Fruit fly (Drosophila melanogaster) whole organism, adult: Measurements from ENCODE around the gene CG4313.

Experiments
- CG11617 ChIP-seq: fragments of 200-800 bp; sonication (Bioruptor generic); optimal IDR thresholded peaks from 2 replicates; lab custom pipeline; 2017; ENCODE audit warnings: mild to moderate bottlenecking, missing biosample characterization, missing genetic modification reagents, missing genetic modification characterization
- CG12768 ChIP-seq: fragments of 200-800 bp; sonication (Bioruptor generic); optimal IDR thresholded peaks from 2 replicates; lab custom pipeline; 2017; ENCODE audit warnings: missing biosample characterization, missing genetic modification characterization, mild to moderate bottlenecking, moderate library complexity, missing genetic modification reagents
- CG14711 ChIP-seq: fragments of 200-800 bp; sonication (Bioruptor generic); optimal IDR thresholded peaks from 2 replicates; lab custom pipeline; 2018; ENCODE audit warnings: missing biosample characterization, mild to moderate bottlenecking, missing genetic modification characterization, moderate library complexity
- CG1620 ChIP-seq: fragments of 200-800 bp; sonication (Bioruptor generic); optimal IDR thresholded peaks from 2 replicates; lab custom pipeline; 2016; ENCODE audit warnings: missing biosample characterization, missing genetic modification characterization
- CG33017 ChIP-seq: fragments of 200-800 bp; sonication (Bioruptor generic); optimal IDR thresholded peaks from 2 replicates; lab custom pipeline; 2018; ENCODE audit warnings: missing biosample characterization, mild to moderate bottlenecking, missing genetic modification characterization, moderate library complexity
- CG5204 ChIP-seq: fragments of 200-800 bp; sonication (Bioruptor generic); optimal IDR thresholded peaks from 2 replicates; lab custom pipeline; 2016; ENCODE audit warnings: missing biosample characterization, missing genetic modification characterization
- CG7045 ChIP-seq: fragments of 200-800 bp; sonication (Bioruptor generic); optimal IDR thresholded peaks from 2 replicates; lab custom pipeline; 2017; ENCODE audit warnings: missing biosample characterization, mild to moderate bottlenecking, missing genetic modification characterization
- CG7101 ChIP-seq: fragments of 200-800 bp; sonication (Bioruptor generic); optimal IDR thresholded peaks from 2 replicates; lab custom pipeline; 2018; ENCODE audit warnings: missing biosample characterization, mild to moderate bottlenecking, missing genetic modification characterization, moderate library complexity
- Clk ChIP-seq: fragments of 200-800 bp; sonication (Bioruptor generic); optimal IDR thresholded peaks from 2 replicates; lab custom pipeline; 2017; ENCODE audit warnings: missing biosample characterization, missing genetic modification characterization
- Crg-1 ChIP-seq: fragments of 200-800 bp; sonication (Bioruptor generic); optimal IDR thresholded peaks from 2 replicates; lab custom pipeline; 2016; ENCODE audit warnings: missing biosample characterization, missing genetic modification characterization
- Hr96 ChIP-seq: fragments of 200-800 bp; sonication (Bioruptor generic); optimal IDR thresholded peaks from 2 replicates; lab custom pipeline; 2016; ENCODE audit warnings: missing biosample characterization, missing genetic modification characterization
- Mnt ChIP-seq: fragments of 200-800 bp; sonication (Bioruptor generic); optimal IDR thresholded peaks from 2 replicates; lab custom pipeline; 2016; ENCODE audit warnings: missing biosample characterization, mild to moderate bottlenecking, missing genetic modification characterization
- bab1 ChIP-seq: fragments of 200-800 bp; sonication (Bioruptor generic); optimal IDR thresholded peaks from 3 replicates; lab custom pipeline; 2019; ENCODE audit warnings: missing biosample characterization, mild to moderate bottlenecking, missing genetic modification characterization, moderate library complexity
- cic ChIP-seq: fragments of 200-800 bp; sonication (Bioruptor generic); optimal IDR thresholded peaks from 2 replicates; lab custom pipeline; 2017; ENCODE audit warnings: missing biosample characterization, mild to moderate bottlenecking, missing genetic modification characterization, moderate library complexity
- cnc ChIP-seq, 2 experiments: fragments of >200 bp; optimal IDR thresholded peaks; 2 replicates each; lab custom pipeline; 2017
- kay ChIP-seq: fragments of 200-800 bp; sonication (Bioruptor generic); peaks from one replicate; lab custom pipeline; 2016; ENCODE audit warnings: missing biosample characterization, missing genetic modification characterization, borderline replicate concordance
- ovo ChIP-seq: fragments of 200-800 bp; sonication (Bioruptor generic); optimal IDR thresholded peaks from 2 replicates; lab custom pipeline; 2016; ENCODE audit warnings: missing biosample characterization, missing genetic modification characterization
- pad ChIP-seq: fragments of 200-800 bp; sonication (Bioruptor generic); optimal IDR thresholded peaks from 3 replicates; lab custom pipeline; 2017; ENCODE audit warnings: missing biosample characterization, missing genetic modification characterization, mild to moderate bottlenecking, moderate library complexity, missing genetic modification reagents
- tj ChIP-seq: fragments of 200-800 bp; sonication (Bioruptor generic); optimal IDR thresholded peaks from 3 replicates; lab custom pipeline; 2017; ENCODE audit warnings: missing biosample characterization, mild to moderate bottlenecking, missing genetic modification characterization, moderate library complexity
- toe ChIP-seq: fragments of 200-800 bp; sonication (Bioruptor generic); optimal IDR thresholded peaks from 2 replicates; lab custom pipeline; 2016; ENCODE audit warnings: missing biosample characterization, missing genetic modification characterization

Gene CG4313

dm6 chrX:2061849-2062248, 20.2 kb downstream of the CG4313 start, which contains the start of gene Sik2:
Gene Sik2 (minus strand): TSS chrX:2061915.
- no peak for TF ChIP-seq Hr96 (GFP tag; lab: Kevin White, UChicago)
- peak; percentile 62 for TF ChIP-seq CG14711
- TF ChIP-seq CG11617 (GFP tag; lab: Kevin White, UChicago): no peak

dm6 chrX:2065073-2065472, 23.4 kb downstream of the CG4313 start, which contains the start of gene CG4281:
Gene CG4281 (minus strand): TSS chrX:2065142.
- peak; percentile 70 for TF ChIP-seq bab1 (GFP tag; lab: Kevin White, UChicago)
- no peak for TF ChIP-seq cnc (optimal IDR thresholded peaks at IDR 0.05; lab: Kevin White, UChicago)
- no peak for TF ChIP-seq Clk (GFP tag; lab: Kevin White, UChicago)
- no peak for TF ChIP-seq CG33017 (tag; lab: Kevin White, UChicago)
- no peak for TF ChIP-seq CG5204
- peak; percentile 24 for TF ChIP-seq tj (GFP tag; lab: Kevin White, UChicago)
- peak; percentile 17 for TF ChIP-seq Crg-1
- no peak for TF ChIP-seq Hr96 (GFP tag; lab: Kevin White, UChicago)
- no peak for TF ChIP-seq pad (GFP tag; lab: Kevin White, UChicago)
- TF ChIP-seq CG1620 (GFP tag; lab: Kevin White, UChicago): no peak
- peak; percentile 23 for TF ChIP-seq CG11617 (GFP tag; lab: Kevin White, UChicago)
- no peak for TF ChIP-seq cic (GFP tag; lab: Kevin White, UChicago)
- no peak for TF ChIP-seq kay (GFP tag; lab: Kevin White, UChicago)
- peak; percentile 13 for TF ChIP-seq CG7101 (tag; lab: Kevin White, UChicago)
- no peak for TF ChIP-seq CG7045 (GFP tag; lab: Kevin White, UChicago)
- TF ChIP-seq ovo (GFP tag; lab: Kevin White, UChicago): no peak
- TF ChIP-seq CG14711: peak; percentile 40
- TF ChIP-seq CG12768: no peak
- TF ChIP-seq toe (GFP tag; lab: Kevin White, UChicago): no peak
- peak; percentile 37 for TF ChIP-seq Mnt (GFP tag; lab: Kevin White, UChicago)

- TF ChIP-seq CG7101 (tag; lab: Kevin White, UChicago) (no peak), CG7045 (GFP tag; lab: Kevin White, UChicago) (no peak), CG33017 (tag; lab: Kevin White, UChicago) (no peak), kay (GFP tag; lab: Kevin White, UChicago) (no peak), CG1620 (GFP tag; lab: Kevin White, UChicago) (no peak), Mnt (GFP tag; lab: Kevin White, UChicago) (no peak), cic (GFP tag; lab: Kevin White, UChicago) (no peak), CG14711 (no peak), Hr96 (GFP tag; lab: Kevin White, UChicago) (no peak), CG5204 (no peak), pad (GFP tag; lab: Kevin White, UChicago) (no peak)
Measured at dm6 chrX:2066259-2066658, 24.6 kb downstream of the CG4313 start, which contains the start of gene CG14054. Gene CG14054 (minus strand): TSS chrX:2066359.

dm6 chrX:2068292-2068691, 26.6 kb downstream of the CG4313 start, which contains the start of gene CG4194:
Gene CG4194 (plus strand): TSS chrX:2068592.
- no peak for TF ChIP-seq ovo (GFP tag; lab: Kevin White, UChicago)
- no peak for TF ChIP-seq Clk (GFP tag; lab: Kevin White, UChicago)
- no peak for TF ChIP-seq Hr96 (GFP tag; lab: Kevin White, UChicago)

DNA sequence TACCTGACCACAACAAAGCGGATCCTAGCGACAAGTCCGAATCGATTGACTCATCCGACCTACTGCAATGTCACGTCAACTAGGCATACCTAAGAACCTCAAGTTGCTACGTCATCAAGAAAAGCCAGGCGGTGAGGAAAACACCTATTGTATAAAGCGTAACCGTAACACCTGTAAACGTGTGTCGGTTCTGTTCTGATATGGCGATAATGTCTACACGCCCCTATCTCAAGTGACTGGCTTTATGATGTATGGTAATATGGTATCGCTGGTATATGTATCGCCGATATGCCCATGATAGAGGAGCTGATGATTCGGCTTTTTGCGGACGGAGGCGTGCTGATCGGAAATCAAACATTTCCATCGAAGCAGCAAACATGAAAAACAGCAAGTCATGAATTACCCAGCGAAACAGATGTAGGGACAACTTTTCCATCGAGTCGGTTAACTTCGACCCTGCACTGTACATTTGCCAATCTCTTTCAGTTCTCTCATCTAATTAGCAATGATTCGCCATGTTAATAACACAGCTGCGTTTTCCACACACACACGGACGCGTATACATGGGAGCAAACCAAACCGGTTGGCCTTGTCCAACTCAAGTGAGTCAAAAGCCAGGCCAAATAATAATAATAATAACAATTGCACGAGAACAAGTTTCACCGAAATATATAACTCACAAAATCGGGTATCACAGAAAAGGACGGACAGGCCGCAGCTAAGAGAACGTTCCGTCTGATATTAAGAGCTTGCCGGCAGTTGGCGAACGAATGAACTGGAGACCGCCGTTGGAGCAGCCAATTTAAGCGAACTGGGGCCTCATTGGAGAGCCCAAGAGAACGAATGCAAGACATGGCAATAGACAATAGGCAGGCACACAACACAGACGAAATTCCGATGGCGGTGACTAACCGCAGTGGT, 28.4 kb downstream of the CG4313 start:
- TF ChIP-seq ovo (GFP tag; lab: Kevin White, UChicago) (peak; percentile 29), CG5204 (no peak), cnc (optimal IDR thresholded peaks at IDR 0.05; lab: Kevin White, UChicago) (peak; percentile 68 to 82), tj (GFP tag; lab: Kevin White, UChicago) (peak; percentile 50), kay (GFP tag; lab: Kevin White, UChicago) (no peak), CG7045 (GFP tag; lab: Kevin White, UChicago) (no peak), pad (GFP tag; lab: Kevin White, UChicago) (no peak), Hr96 (GFP tag; lab: Kevin White, UChicago) (no peak), bab1 (GFP tag; lab: Kevin White, UChicago) (peak; percentile 4)

- no peak for TF ChIP-seq Clk (GFP tag; lab: Kevin White, UChicago)
- TF ChIP-seq CG1620 (GFP tag; lab: Kevin White, UChicago): peak; percentile 64
- peak; percentile 72 for TF ChIP-seq CG14711
- no peak for TF ChIP-seq CG5204
- TF ChIP-seq cnc (optimal IDR thresholded peaks at IDR 0.05; lab: Kevin White, UChicago): peak in 1 of 2 experiments; percentile 83
- peak; percentile 66 for TF ChIP-seq toe (GFP tag; lab: Kevin White, UChicago)
- peak; percentile 41 for TF ChIP-seq Crg-1
- TF ChIP-seq CG33017 (tag; lab: Kevin White, UChicago): peak; percentile 6
- peak; percentile 47 for TF ChIP-seq CG11617 (GFP tag; lab: Kevin White, UChicago)
- TF ChIP-seq Mnt (GFP tag; lab: Kevin White, UChicago): no peak
- TF ChIP-seq CG7045 (GFP tag; lab: Kevin White, UChicago): peak; percentile 55
- peak; percentile 69 for TF ChIP-seq CG7101 (tag; lab: Kevin White, UChicago)
- peak; percentile 83 for TF ChIP-seq Hr96 (GFP tag; lab: Kevin White, UChicago)
- TF ChIP-seq CG12768: peak; percentile 78
- no peak for TF ChIP-seq kay (GFP tag; lab: Kevin White, UChicago)
- TF ChIP-seq ovo (GFP tag; lab: Kevin White, UChicago): peak; percentile 24
- peak; percentile 38 for TF ChIP-seq bab1 (GFP tag; lab: Kevin White, UChicago)
- peak; percentile 12 for TF ChIP-seq tj (GFP tag; lab: Kevin White, UChicago)
- no peak for TF ChIP-seq cic (GFP tag; lab: Kevin White, UChicago)
- peak; percentile 49 for TF ChIP-seq pad (GFP tag; lab: Kevin White, UChicago)
Measured at dm6 chrX:2070708-2071063, 29.0 kb downstream of the CG4313 start.
